Fruit fly (Drosophila melanogaster): ENCODE data around the gene CG46320.

dm6 chr3L:5631917-5632316 is 32.0 kb upstream of the CG46320 start:
- TF ChIP-seq CG4496 (GFP tag; IDR thresholded peaks at IDR 0.05) (no peak), Pif1B (GFP tag; optimal IDR thresholded peaks at IDR 0.05) (no peak), CG8301 (tag; optimal IDR thresholded peaks at IDR 0.05) (no peak), CG12605 (GFP tag; IDR thresholded peaks at IDR 0.05) (no peak), CG15710 (tag; optimal IDR thresholded peaks at IDR 0.05) (no peak), Pif1A (GFP tag; optimal IDR thresholded peaks at IDR 0.05) (no peak), D1 (tag; optimal IDR thresholded peaks at IDR 0.05) (no peak), gl (tag; optimal IDR thresholded peaks at IDR 0.05) (no peak), Ets98B (GFP tag; IDR thresholded peaks at IDR 0.05) (no peak), fd96Ca (GFP tag; IDR thresholded peaks at IDR 0.05) (no peak), EcR (GFP tag; optimal IDR thresholded peaks at IDR 0.05) (no peak)
